Worm (Caenorhabditis elegans): Measurements from ENCODE around the gene Y62H9A.10.

Gene Y62H9A.10

DNA sequence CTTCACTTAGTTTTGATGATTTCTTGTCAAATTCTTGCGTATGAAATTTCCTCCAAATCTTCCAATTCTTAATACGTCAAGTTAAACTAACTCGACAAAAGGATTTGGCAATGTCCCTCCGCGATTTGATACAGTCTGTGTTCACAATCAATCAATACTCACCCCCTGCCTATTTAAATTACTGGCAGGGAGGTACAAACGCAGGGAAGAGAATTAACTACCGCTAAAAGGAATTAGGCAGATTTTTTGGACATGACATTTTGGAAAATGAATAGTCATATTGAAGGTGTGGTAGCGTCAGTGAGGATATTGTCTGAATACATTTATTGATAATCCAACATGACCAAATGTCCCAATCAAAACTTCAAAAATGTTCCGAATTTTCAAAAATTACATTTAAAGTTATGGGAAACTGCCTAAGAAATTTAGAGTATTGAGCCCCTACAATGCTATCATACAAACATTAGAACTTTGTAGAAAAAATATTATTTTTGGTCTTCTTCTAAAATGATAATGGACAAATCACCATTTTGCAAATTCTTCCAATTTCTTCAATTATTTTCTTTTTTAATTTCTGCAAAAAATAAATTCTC is 34.9 kb upstream of the Y62H9A.10 start:
- no peak for TF ChIP-seq lin-11 (tag; optimal IDR thresholded peaks at IDR 0.05)
- TF ChIP-seq tbx-7 (tag; optimal IDR thresholded peaks at IDR 0.05): peak; percentile 50
- peak; percentile 31 for TF ChIP-seq dmd-4 (tag; optimal IDR thresholded peaks at IDR 0.05; ENCODE audit: borderline replicate concordance)
- TF ChIP-seq madf-2 (tag; optimal IDR thresholded peaks at IDR 0.05): peak; percentile 73
- peak; percentile 56 for TF ChIP-seq hlh-6 (tag; optimal IDR thresholded peaks at IDR 0.05)
- TF ChIP-seq ceh-31 (tag; optimal IDR thresholded peaks at IDR 0.05): peak; percentile 92
- TF ChIP-seq ahr-1 (tag; optimal IDR thresholded peaks at IDR 0.05): no peak
- TF ChIP-seq unc-86 (tag; optimal IDR thresholded peaks at IDR 0.05): peak; percentile 85
- TF ChIP-seq ceh-2 (tag; optimal IDR thresholded peaks at IDR 0.05): peak; percentile 74
- no peak for TF ChIP-seq ceh-45 (GFP tag; IDR thresholded peaks at IDR 0.05)
- peak; percentile 99 for TF ChIP-seq sdc-2 (tag; optimal IDR thresholded peaks at IDR 0.05)
- TF ChIP-seq hlh-8 (tag; optimal IDR thresholded peaks at IDR 0.05): peak; percentile 45
- TF ChIP-seq ets-4 (tag; optimal IDR thresholded peaks at IDR 0.05): peak; percentile 18
- TF ChIP-seq ceh-34 (tag; optimal IDR thresholded peaks at IDR 0.05): peak; percentile 86
- no peak for TF ChIP-seq ama-1 (optimal IDR thresholded peaks at IDR 0.05)
- peak; percentile 73 for TF ChIP-seq hlh-30 (tag; optimal IDR thresholded peaks at IDR 0.05; ENCODE audit: insufficient read depth)
- peak; percentile 87 for TF ChIP-seq K09A11.1 (tag; optimal IDR thresholded peaks at IDR 0.05; ENCODE audit: insufficient read depth)
- no peak for TF ChIP-seq pha-2 (tag; optimal IDR thresholded peaks at IDR 0.05)
- TF ChIP-seq unc-3 (GFP tag; conservative IDR thresholded peaks at IDR 0.05): 0 out of 2 replicates have a peak, but pooled peaks have one; percentile 21
- peak; percentile 15 for TF ChIP-seq unc-3 (tag; optimal IDR thresholded peaks at IDR 0.05)
- peak; percentile 65 for TF ChIP-seq C08G9.2 (tag; optimal IDR thresholded peaks at IDR 0.05)
- TF ChIP-seq mec-3 (tag; optimal IDR thresholded peaks at IDR 0.05; ENCODE audit: borderline replicate concordance): no peak
- no peak for TF ChIP-seq pag-3 (tag; optimal IDR thresholded peaks at IDR 0.05; ENCODE audit: borderline replicate concordance)
- peak; percentile 97 for TF ChIP-seq pros-1 (tag; optimal IDR thresholded peaks at IDR 0.05)
- TF ChIP-seq rnt-1 (tag; optimal IDR thresholded peaks at IDR 0.05): peak; percentile 94
- peak; percentile 90 for TF ChIP-seq unc-42 (tag; optimal IDR thresholded peaks at IDR 0.05)
- TF ChIP-seq fkh-10 (GFP tag; optimal IDR thresholded peaks at IDR 0.05): peak; percentile 57
- peak; percentile 58 for TF ChIP-seq lim-6 (tag; optimal IDR thresholded peaks at IDR 0.05)
- TF ChIP-seq syd-9 (tag; optimal IDR thresholded peaks at IDR 0.05): peak; percentile 87
- TF ChIP-seq npax-4 (tag; optimal IDR thresholded peaks at IDR 0.05): no peak
- no peak for TF ChIP-seq fax-1 (tag; optimal IDR thresholded peaks at IDR 0.05)
- TF ChIP-seq dve-1 (tag; optimal IDR thresholded peaks at IDR 0.05): peak; percentile 98
- TF ChIP-seq eyg-1 (tag; optimal IDR thresholded peaks at IDR 0.05): no peak
- peak; percentile 88 for TF ChIP-seq ceh-30 (tag; optimal IDR thresholded peaks at IDR 0.05)
- TF ChIP-seq pqm-1 (tag; optimal IDR thresholded peaks at IDR 0.05): peak; percentile 85
- no peak for TF ChIP-seq Y22D7AL.16 (tag; optimal IDR thresholded peaks at IDR 0.05)
- no peak for TF ChIP-seq ceh-24 (tag; optimal IDR thresholded peaks at IDR 0.05)
- TF ChIP-seq ref-2 (tag; optimal IDR thresholded peaks at IDR 0.05): peak; percentile 81
- peak; percentile 44 for TF ChIP-seq hlh-15 (tag; optimal IDR thresholded peaks at IDR 0.05)
- peak; percentile 70 for TF ChIP-seq F13H6.1 (tag; optimal IDR thresholded peaks at IDR 0.05)
- TF ChIP-seq ceh-22 (tag; optimal IDR thresholded peaks at IDR 0.05): peak; percentile 13
- TF ChIP-seq ttx-3 (tag; optimal IDR thresholded peaks at IDR 0.05): peak; percentile 53
- no peak for TF ChIP-seq hlh-13 (GFP tag; optimal IDR thresholded peaks at IDR 0.05)
- TF ChIP-seq elt-4 (tag; optimal IDR thresholded peaks at IDR 0.05): no peak
- peak; percentile 9 for TF ChIP-seq zip-5 (tag; optimal IDR thresholded peaks at IDR 0.05)
- TF ChIP-seq ceh-19 (GFP tag; optimal IDR thresholded peaks at IDR 0.05): peak; percentile 53
- TF ChIP-seq ceh-9 (tag; optimal IDR thresholded peaks at IDR 0.05): no peak
- peak; percentile 92 for TF ChIP-seq pax-1 (tag; optimal IDR thresholded peaks at IDR 0.05)
- no peak for TF ChIP-seq K02D7.2 (tag; optimal IDR thresholded peaks at IDR 0.05)
- TF ChIP-seq ceh-18 (tag; optimal IDR thresholded peaks at IDR 0.05): peak; percentile 96
- TF ChIP-seq sox-4 (tag; optimal IDR thresholded peaks at IDR 0.05): peak; percentile 61
- peak; percentile 89 for TF ChIP-seq tbx-2 (tag; optimal IDR thresholded peaks at IDR 0.05)
- peak; percentile 1 for TF ChIP-seq T23F11.4 (GFP tag; optimal IDR thresholded peaks at IDR 0.05)
